Fruit fly (Drosophila melanogaster) whole organism, pupa: ENCODE results near the gene CG4101.

Experiments
- CG12605 ChIP-seq: fragments of 200-800 bp; sonication (Bioruptor generic); IDR thresholded peaks from 2 replicates; pipeline ENCODE4 v1.3.6; 2022; ENCODE audit warnings: missing biosample characterization, missing genetic modification characterization
- CG13204 ChIP-seq: fragments of 200-800 bp; sonication (Bioruptor generic); optimal IDR thresholded peaks from 2 replicates; lab custom pipeline; 2018; ENCODE audit warnings: missing biosample characterization, mild to moderate bottlenecking, missing genetic modification characterization, moderate library complexity
- EcR ChIP-seq: fragments of 200-800 bp; sonication (Bioruptor generic); optimal IDR thresholded peaks from 3 replicates; lab custom pipeline; 2019; ENCODE audit warnings: missing biosample characterization, missing genetic modification characterization, mild to moderate bottlenecking, moderate library complexity, missing genetic modification reagents

dm6 chr3L:16653679-16654078, 41.4 kb downstream of the CG4101 start:
- TF ChIP-seq EcR (GFP tag; lab: Kevin White, UChicago): no peak
- no peak for TF ChIP-seq CG12605
- no peak for TF ChIP-seq CG13204
